Worm (Caenorhabditis elegans): ENCODE measurements around the gene C25E10.8.

DNA sequence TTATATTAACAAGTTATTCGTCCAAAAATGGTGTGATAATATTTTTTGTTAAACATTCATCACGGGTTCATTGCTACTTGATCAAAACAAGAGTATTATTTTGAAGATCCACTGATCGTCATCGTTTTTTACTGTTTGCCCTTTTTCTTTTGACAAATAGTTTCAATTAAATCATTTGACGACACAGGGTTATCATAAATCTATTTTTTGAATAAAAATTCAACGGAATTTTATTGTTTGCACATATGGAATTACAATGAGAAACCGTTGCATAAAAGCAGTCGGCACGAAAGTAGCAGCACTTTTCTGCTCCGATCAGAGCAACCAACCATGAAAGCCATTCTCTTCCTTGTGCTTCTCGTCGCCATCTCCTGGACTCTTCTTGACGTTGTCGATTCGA lies 13.8 kb upstream of the C25E10.8 start, which contains the start of gene fip-2:
- no peak for TF ChIP-seq ces-1 (GFP tag; optimal IDR thresholded peaks at IDR 0.05)
- TF ChIP-seq ceh-32 (tag; optimal IDR thresholded peaks at IDR 0.05; ENCODE audit: poor library complexity) = no peak
- no peak for TF ChIP-seq duxl-1 (tag; optimal IDR thresholded peaks at IDR 0.05; ENCODE audit: poor library complexity)
- TF ChIP-seq lin-39 (tag; optimal IDR thresholded peaks at IDR 0.05) = no peak
- TF ChIP-seq egl-27 (tag; optimal IDR thresholded peaks at IDR 0.05) = no peak
- no peak for TF ChIP-seq snpc-4 (tag; optimal IDR thresholded peaks at IDR 0.05)
- TF ChIP-seq mxl-2 (GFP tag; conservative IDR thresholded peaks at IDR 0.05) = no peak
